Worm (Caenorhabditis elegans) whole organism, L3 larva: Measurements from ENCODE around the gene ceh-90.

Source experiments
- R02D3.7 ChIP-seq: fragments of 150-350 bp; optimal IDR thresholded peaks from 2 replicates; lab custom pipeline; 2014; ENCODE audit warnings: missing biosample characterization, missing genetic modification characterization
- aly-2 ChIP-seq: fragments of 150-350 bp; optimal IDR thresholded peaks from 2 replicates; lab custom pipeline; 2014; ENCODE audit warnings: missing biosample characterization, missing genetic modification characterization
- ama-1 ChIP-seq: fragments of 150-350 bp; optimal IDR thresholded peaks from 2 replicates; lab custom pipeline; 2018
- ceh-16 ChIP-seq: sonication (generic microtip); optimal IDR thresholded peaks from 2 replicates; lab custom pipeline; 2017; ENCODE audit warnings: missing biosample characterization, missing genetic modification characterization
- ceh-28 ChIP-seq: fragments of 150-350 bp; optimal IDR thresholded peaks from 2 replicates; lab custom pipeline; 2014; ENCODE audit warnings: missing biosample characterization, missing genetic modification reagents, missing genetic modification characterization
- ceh-82 ChIP-seq: fragments of 150-350 bp; optimal IDR thresholded peaks from 2 replicates; lab custom pipeline; 2014; ENCODE audit warnings: missing biosample characterization, missing genetic modification characterization
- ceh-9 ChIP-seq: sonication (generic microtip); optimal IDR thresholded peaks from 2 replicates; lab custom pipeline; 2018; ENCODE audit warnings: missing biosample characterization, missing genetic modification characterization
- daf-12 ChIP-seq: fragments of 150-350 bp; optimal IDR thresholded peaks from 2 replicates; lab custom pipeline; 2014; ENCODE audit warnings: missing biosample characterization, missing genetic modification reagents, missing genetic modification characterization
- egl-27 ChIP-seq: sonication (generic microtip); optimal IDR thresholded peaks from 4 replicates; lab custom pipeline; 2017; ENCODE audit warnings: missing biosample characterization, missing genetic modification reagents, missing genetic modification characterization
- egl-5 ChIP-seq: fragments of 150-350 bp; optimal IDR thresholded peaks from 2 replicates; lab custom pipeline; 2017; ENCODE audit warnings: missing biosample characterization, missing genetic modification reagents, missing genetic modification characterization, inconsistent platforms
- elt-1 ChIP-seq: fragments of 150-350 bp; optimal IDR thresholded peaks from 2 replicates; lab custom pipeline; 2014; ENCODE audit warnings: missing biosample characterization, missing genetic modification characterization
- elt-2 ChIP-seq: sonication (generic microtip); optimal IDR thresholded peaks from 2 replicates; lab custom pipeline; 2016; ENCODE audit warnings: missing genetic modification reagents, mild to moderate bottlenecking, missing genetic modification characterization, missing compliant biosample characterization
- elt-3 ChIP-seq, 3 experiments: fragments of 150-350 bp in 1 of 3; sonication (generic microtip) in 2 of 3; optimal IDR thresholded peaks; 2 replicates in 2 of 3; 4 replicates in 1 of 3; lab custom pipeline; 2014 to 2017; ENCODE audit warnings: missing biosample characterization in 3 of 3, missing genetic modification characterization in 3 of 3
- fkh-10 ChIP-seq: sonication (generic microtip); optimal IDR thresholded peaks from 2 replicates; lab custom pipeline; 2017; ENCODE audit warnings: missing biosample characterization, missing genetic modification reagents, missing genetic modification characterization
- fkh-2 ChIP-seq: fragments of 150-350 bp; optimal IDR thresholded peaks from 2 replicates; lab custom pipeline; 2014; ENCODE audit warnings: missing biosample characterization, missing genetic modification reagents, missing genetic modification characterization
- fos-1 ChIP-seq: fragments of 150-350 bp; optimal IDR thresholded peaks from 2 replicates; lab custom pipeline; 2014; ENCODE audit warnings: missing biosample characterization, missing genetic modification characterization
- hmg-11 ChIP-seq: sonication (generic microtip); optimal IDR thresholded peaks from 2 replicates; lab custom pipeline; 2016; ENCODE audit warnings: missing genetic modification characterization, missing compliant biosample characterization
- jun-1 ChIP-seq: fragments of 150-350 bp; optimal IDR thresholded peaks from 2 replicates; lab custom pipeline; 2014; ENCODE audit warnings: missing biosample characterization, missing genetic modification reagents, missing genetic modification characterization
- lin-15B ChIP-seq: fragments of 150-350 bp; optimal IDR thresholded peaks from 2 replicates; lab custom pipeline; 2014; ENCODE audit warnings: missing biosample characterization, missing genetic modification characterization
- lsy-12 ChIP-seq: sonication (generic microtip); optimal IDR thresholded peaks from 2 replicates; lab custom pipeline; 2016; ENCODE audit warnings: mild to moderate bottlenecking, missing genetic modification characterization, missing compliant biosample characterization
- mml-1 ChIP-seq: fragments of 150-350 bp; sonication (generic microtip); optimal IDR thresholded peaks from 3 replicates; lab custom pipeline; 2014; ENCODE audit warnings: missing biosample characterization, missing genetic modification characterization
- nfya-1 ChIP-seq: sonication (generic microtip); optimal IDR thresholded peaks from 2 replicates; lab custom pipeline; 2017; ENCODE audit warnings: missing genetic modification characterization, mild to moderate bottlenecking, missing compliant biosample characterization, antibody characterized with exemption, moderate library complexity; ENCODE audit not compliant: insufficient read depth
- nhr-12 ChIP-seq: fragments of 150-350 bp; optimal IDR thresholded peaks from 2 replicates; lab custom pipeline; 2014; ENCODE audit warnings: missing biosample characterization, missing genetic modification characterization
- nhr-23 ChIP-seq: fragments of 150-350 bp; optimal IDR thresholded peaks from 2 replicates; lab custom pipeline; 2014; ENCODE audit warnings: missing biosample characterization, missing genetic modification reagents, missing genetic modification characterization
- nhr-237 ChIP-seq: fragments of 150-350 bp; optimal IDR thresholded peaks from 2 replicates; lab custom pipeline; 2014; ENCODE audit warnings: missing biosample characterization, missing genetic modification characterization
- nhr-25 ChIP-seq: sonication (generic microtip); optimal IDR thresholded peaks from 2 replicates; lab custom pipeline; 2017; ENCODE audit warnings: missing biosample characterization, missing genetic modification characterization
- nhr-28 ChIP-seq: fragments of 150-350 bp; optimal IDR thresholded peaks from 2 replicates; lab custom pipeline; 2014; ENCODE audit warnings: missing biosample characterization, missing genetic modification characterization
- nhr-43 ChIP-seq: sonication (generic microtip); optimal IDR thresholded peaks from 2 replicates; lab custom pipeline; 2016; ENCODE audit warnings: mild to moderate bottlenecking, missing genetic modification characterization, missing compliant biosample characterization; ENCODE audit not compliant: poor library complexity, severe bottlenecking
- nhr-67 ChIP-seq: fragments of 150-350 bp; optimal IDR thresholded peaks from 2 replicates; lab custom pipeline; 2014; ENCODE audit warnings: missing biosample characterization, missing genetic modification characterization
- nhr-76 ChIP-seq: fragments of 150-350 bp; sonication (generic microtip); optimal IDR thresholded peaks from 5 replicates; lab custom pipeline; 2014; ENCODE audit warnings: missing biosample characterization, missing genetic modification characterization
- nhr-77 ChIP-seq: fragments of 150-350 bp; optimal IDR thresholded peaks from 2 replicates; lab custom pipeline; 2014; ENCODE audit warnings: missing biosample characterization, missing genetic modification characterization
- pha-4 ChIP-seq: fragments of 150-350 bp; optimal IDR thresholded peaks from 2 replicates; lab custom pipeline; 2014; ENCODE audit warnings: missing biosample characterization, missing genetic modification reagents, missing genetic modification characterization
- pqm-1 ChIP-seq: fragments of 150-350 bp; optimal IDR thresholded peaks from 2 replicates; lab custom pipeline; 2017; ENCODE audit warnings: missing biosample characterization, missing genetic modification characterization, inconsistent platforms
- sea-2 ChIP-seq: fragments of 150-350 bp; sonication (generic microtip); optimal IDR thresholded peaks from 4 replicates; lab custom pipeline; 2014; ENCODE audit warnings: missing biosample characterization, missing genetic modification reagents, missing genetic modification characterization
- skn-1 ChIP-seq: fragments of 150-350 bp; optimal IDR thresholded peaks from 2 replicates; lab custom pipeline; 2014; ENCODE audit warnings: missing biosample characterization, missing genetic modification characterization
- snpc-4 ChIP-seq: fragments of 150-350 bp; optimal IDR thresholded peaks from 2 replicates; lab custom pipeline; 2014; ENCODE audit warnings: missing biosample characterization, missing genetic modification characterization
- tbx-2 ChIP-seq: sonication (generic microtip); optimal IDR thresholded peaks from 2 replicates; lab custom pipeline; 2016; ENCODE audit warnings: mild to moderate bottlenecking, missing genetic modification characterization, missing compliant biosample characterization
- unc-39 ChIP-seq: sonication (generic microtip); optimal IDR thresholded peaks from 4 replicates; lab custom pipeline; 2017; ENCODE audit warnings: missing biosample characterization, missing genetic modification characterization
- unc-62 ChIP-seq: fragments of 150-350 bp; sonication (generic microtip); optimal IDR thresholded peaks from 4 replicates; lab custom pipeline; 2014; ENCODE audit warnings: missing biosample characterization, missing genetic modification reagents, missing genetic modification characterization
- zag-1 ChIP-seq: fragments of 150-350 bp; optimal IDR thresholded peaks from 2 replicates; lab custom pipeline; 2014; ENCODE audit warnings: missing biosample characterization, missing genetic modification characterization
- ztf-11 ChIP-seq: fragments of 150-350 bp; optimal IDR thresholded peaks from 2 replicates; lab custom pipeline; 2014; ENCODE audit warnings: missing biosample characterization, missing genetic modification characterization

ceh-90 gene

DNA sequence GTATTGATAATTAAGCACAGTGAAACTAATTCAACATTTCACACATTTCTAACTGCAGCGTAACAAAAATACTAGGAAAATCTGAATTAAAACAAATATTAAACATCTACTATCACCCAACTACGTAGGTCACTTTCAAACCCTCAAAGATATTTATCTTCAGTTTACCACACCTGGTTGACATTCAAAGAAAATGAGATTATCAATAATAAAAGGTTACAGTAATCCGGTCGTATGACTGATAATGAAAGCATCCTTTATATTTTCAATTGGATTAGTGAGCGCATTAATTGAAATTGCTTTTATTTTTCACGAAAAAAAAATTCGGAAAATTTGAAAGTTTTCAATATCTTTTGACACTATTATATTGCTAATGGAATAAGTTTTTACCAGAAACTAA lies 25.7 kb upstream of the ceh-90 start:
- TF ChIP-seq nhr-77 (tag; lab: Kevin White, UChicago) (no peak), fos-1 (no peak), zag-1 (tag; lab: Kevin White, UChicago) (no peak), nhr-67 (no peak), unc-62 (GFP tag; lab: Kevin White, UChicago) (no peak), ceh-82 (no peak), nhr-43 (tag; lab: Kevin White, UChicago) (no peak), nhr-12 (no peak), egl-5 (tag; lab: Kevin White, UChicago) (no peak), nhr-28 (tag; lab: Kevin White, UChicago) (no peak), hmg-11 (tag; lab: Kevin White, UChicago) (no peak), snpc-4 (tag; lab: Kevin White, UChicago) (no peak), elt-3 (tag; optimal IDR thresholded peaks at IDR 0.05; lab: Kevin White, UChicago) (no peak), mml-1 (tag; lab: Kevin White, UChicago) (no peak), nhr-76 (tag; lab: Kevin White, UChicago) (no peak)
- TF ChIP-seq, all 47 proteins: peak for 0

- TF ChIP-seq jun-1 (tag; lab: Kevin White, UChicago) = no peak
- no peak for TF ChIP-seq elt-3 (tag; optimal IDR thresholded peaks at IDR 0.05; lab: Kevin White, UChicago)
- TF ChIP-seq egl-27 (tag; lab: Kevin White, UChicago) = no peak
- no peak for TF ChIP-seq fkh-10
- no peak for TF ChIP-seq unc-62 (GFP tag; lab: Kevin White, UChicago)
- no peak for TF ChIP-seq sea-2 (GFP tag; lab: Kevin White, UChicago)
- TF ChIP-seq lsy-12 = no peak
- TF ChIP-seq zag-1 (tag; lab: Kevin White, UChicago) = no peak
- no peak for TF ChIP-seq nhr-23
- TF ChIP-seq aly-2 = no peak
- TF ChIP-seq nhr-25 (tag; lab: Kevin White, UChicago) = no peak
- TF ChIP-seq mml-1 (tag; lab: Kevin White, UChicago) = no peak
- TF ChIP-seq, all 47 proteins: peak for 0
These were observed 23.3 kb upstream of the ceh-90 start, which contains the start of gene C37E2.3 for ce11 chrX:14180151-14180550. TSS of gene C37E2.3 (plus strand) at chrX:14180451.

ce11 chrX:14179488-14179887 lies 22.7 kb upstream of the ceh-90 start:
- TF ChIP-seq egl-27 (tag; lab: Kevin White, UChicago) (no peak), ceh-82 (no peak)

DNA sequence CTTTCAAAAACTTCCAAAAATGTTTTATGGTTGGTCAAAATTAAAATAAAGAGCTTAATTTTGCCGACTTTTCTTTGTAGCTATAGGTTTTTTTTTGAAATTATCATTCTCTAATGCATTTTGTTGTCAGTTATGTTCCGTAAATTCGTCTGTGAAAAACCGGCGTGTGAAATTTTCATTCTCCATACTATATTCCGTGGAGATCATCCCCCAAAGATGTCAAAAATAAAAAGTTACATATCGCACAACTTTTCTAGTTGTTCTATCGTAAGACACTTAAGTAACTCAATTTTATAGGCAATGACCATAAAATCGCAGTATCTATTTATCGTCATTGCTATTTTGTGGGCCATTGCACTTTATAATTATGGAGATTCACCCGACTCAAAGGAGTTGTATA lies 21.9 kb upstream of the ceh-90 start, which contains the start of gene C37E2.10:
TSS of gene C37E2.10 (plus strand) at position 301 of the 400 bp plus-strand sequence.
- TF ChIP-seq aly-2 = no peak
- TF ChIP-seq unc-39 (tag; lab: Kevin White, UChicago) = no peak
- no peak for TF ChIP-seq tbx-2 (tag; lab: Kevin White, UChicago)
- TF ChIP-seq unc-62 (GFP tag; lab: Kevin White, UChicago) = no peak
- no peak for TF ChIP-seq daf-12 (tag; lab: Kevin White, UChicago)
- TF ChIP-seq sea-2 (GFP tag; lab: Kevin White, UChicago) = no peak
- TF ChIP-seq nhr-23 = no peak
- no peak for TF ChIP-seq lin-15B (tag; lab: Kevin White, UChicago)
- no peak for TF ChIP-seq pha-4 (tag; lab: Kevin White, UChicago)
- no peak for TF ChIP-seq nhr-67
- no peak for TF ChIP-seq nhr-28 (tag; lab: Kevin White, UChicago)
- TF ChIP-seq elt-1 = no peak
- TF ChIP-seq ztf-11 = no peak
- TF ChIP-seq ceh-9 = no peak
- TF ChIP-seq ceh-82 = no peak

ce11 chrX:14175740-14176139 lies 18.9 kb upstream of the ceh-90 start, which contains the start of gene C37E2.2:
TSS of gene C37E2.2 (plus strand) at chrX:14176040.
- TF ChIP-seq ceh-16 (tag; lab: Kevin White, UChicago) = no peak
- TF ChIP-seq, all 47 proteins: peak for 0

DNA sequence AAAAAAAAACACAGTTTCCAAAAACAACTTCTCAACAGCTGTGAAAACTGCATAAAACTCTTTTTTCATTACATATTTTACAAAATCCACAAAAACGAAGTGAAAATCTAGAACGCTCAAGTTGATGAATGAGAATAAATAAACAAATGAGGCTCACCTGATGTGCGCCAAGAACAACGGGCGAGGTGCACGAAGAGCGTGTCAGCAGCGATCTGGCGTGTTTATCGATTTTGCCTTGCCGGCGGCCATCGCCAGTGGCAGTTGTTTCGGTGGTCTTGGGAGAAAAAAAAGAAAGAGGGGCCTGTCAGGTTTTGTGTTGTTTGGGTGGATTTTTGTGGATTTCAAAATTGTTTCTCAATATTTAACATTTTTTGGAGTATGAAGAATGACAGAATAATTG lies 17.0 kb upstream of the ceh-90 start, which contains the start of gene idhb-1:
TSS of gene idhb-1 (minus strand) at position 214 of the 400 bp plus-strand sequence.
- TF ChIP-seq ceh-28 (tag; lab: Kevin White, UChicago) (peak; percentile 88), lin-15B (tag; lab: Kevin White, UChicago) (peak; percentile 80), jun-1 (tag; lab: Kevin White, UChicago) (peak; percentile 50), egl-5 (tag; lab: Kevin White, UChicago) (peak; percentile 11), nhr-28 (tag; lab: Kevin White, UChicago) (no peak), tbx-2 (tag; lab: Kevin White, UChicago) (peak; percentile 21), snpc-4 (tag; lab: Kevin White, UChicago) (peak; percentile 55), hmg-11 (tag; lab: Kevin White, UChicago) (peak; percentile 53), skn-1 (tag; lab: Kevin White, UChicago) (no peak), R02D3.7 (tag; lab: Kevin White, UChicago) (peak; percentile 8), nhr-25 (tag; lab: Kevin White, UChicago) (peak; percentile 78), fkh-10 (peak; percentile 8), pqm-1 (tag; lab: Kevin White, UChicago) (peak; percentile 9), nhr-23 (peak; percentile 34), elt-2 (tag; lab: Kevin White, UChicago) (peak; percentile 38), pha-4 (tag; lab: Kevin White, UChicago) (peak; percentile 82), mml-1 (tag; lab: Kevin White, UChicago) (no peak), nhr-237 (tag; lab: Kevin White, UChicago) (no peak), nfya-1 (tag; lab: Kevin White, UChicago) (peak; percentile 80), ama-1 (lab: Kevin White, UChicago) (peak; percentile 11), ceh-82 (no peak), ceh-16 (tag; lab: Kevin White, UChicago) (no peak), fkh-2 (tag; lab: Kevin White, UChicago) (no peak), unc-39 (tag; lab: Kevin White, UChicago) (no peak), sea-2 (GFP tag; lab: Kevin White, UChicago) (no peak)
